Worm (Caenorhabditis elegans) whole organism, early embryonic: ENCODE results near the gene grd-4.

Experiments used
- B0310.2 ChIP-seq: sonication (generic microtip); optimal IDR thresholded peaks from 2 replicates; lab custom pipeline; 2016; ENCODE audit warnings: mild to moderate bottlenecking, missing genetic modification characterization, missing compliant biosample characterization
- F13C5.2 ChIP-seq: sonication (generic microtip); optimal IDR thresholded peaks from 2 replicates; lab custom pipeline; 2017; ENCODE audit warnings: mild to moderate bottlenecking, missing genetic modification characterization, inconsistent platforms, missing compliant biosample characterization
- aly-1 ChIP-seq: sonication (generic microtip); optimal IDR thresholded peaks from 2 replicates; lab custom pipeline; 2016; ENCODE audit warnings: missing genetic modification characterization, missing compliant biosample characterization
- ama-1 ChIP-seq: fragments of 150-350 bp; optimal IDR thresholded peaks from 2 replicates; lab custom pipeline; 2014
- ceh-13 ChIP-seq: fragments of 200-800 bp; sonication (Bioruptor generic); optimal IDR thresholded peaks from 2 replicates; lab custom pipeline; 2018; ENCODE audit warnings: mild to moderate bottlenecking, missing genetic modification characterization, missing compliant biosample characterization
- ceh-36 ChIP-seq: sonication (generic microtip); optimal IDR thresholded peaks from 2 replicates; lab custom pipeline; 2016; ENCODE audit warnings: missing genetic modification characterization, inconsistent platforms, missing compliant biosample characterization
- ets-7 ChIP-seq: sonication (generic microtip); optimal IDR thresholded peaks from 2 replicates; lab custom pipeline; 2016; ENCODE audit warnings: missing genotype, missing genetic modification characterization, missing compliant biosample characterization
- flt-1 ChIP-seq: fragments of 200-800 bp; sonication (Bioruptor generic); IDR thresholded peaks from 2 replicates; pipeline ENCODE4 v1.3.6; 2022; ENCODE audit warnings: missing genetic modification characterization, missing compliant biosample characterization
- hmbx-1 ChIP-seq: sonication (generic microtip); optimal IDR thresholded peaks from 2 replicates; lab custom pipeline; 2016; ENCODE audit warnings: mild to moderate bottlenecking, missing genetic modification characterization, missing compliant biosample characterization
- hmg-4 ChIP-seq: fragments of 200-800 bp; sonication (Bioruptor generic); optimal IDR thresholded peaks from 2 replicates; lab custom pipeline; 2018; ENCODE audit warnings: mild to moderate bottlenecking, missing genetic modification characterization, missing compliant biosample characterization
- hnd-1 ChIP-seq: sonication (generic microtip); optimal IDR thresholded peaks from 2 replicates; lab custom pipeline; 2016; ENCODE audit warnings: missing genetic modification characterization, missing compliant biosample characterization
- pes-1 ChIP-seq: fragments of 200-800 bp; sonication (Bioruptor generic); IDR thresholded peaks from 2 replicates; pipeline ENCODE4 v1.3.6; 2022; ENCODE audit warnings: missing genetic modification reagents, missing genetic modification characterization, missing compliant biosample characterization
- scrt-1 ChIP-seq: fragments of 200-800 bp; sonication (Bioruptor generic); IDR thresholded peaks from 2 replicates; pipeline ENCODE4 v1.3.6; 2022; ENCODE audit warnings: missing genetic modification characterization, missing compliant biosample characterization
- sea-1 ChIP-seq: fragments of 200-800 bp; sonication (Bioruptor generic); conservative IDR thresholded peaks from 2 replicates; pipeline ENCODE4 v1.3.6; 2022; ENCODE audit warnings: missing genetic modification characterization, missing compliant biosample characterization
- tbx-11 ChIP-seq: fragments of 200-800 bp; sonication (Bioruptor generic); IDR thresholded peaks from 2 replicates; pipeline ENCODE4 v1.3.6; 2022; ENCODE audit warnings: missing genetic modification characterization, missing compliant biosample characterization
- tbx-37 ChIP-seq: fragments of 200-800 bp; sonication (Bioruptor generic); conservative IDR thresholded peaks from 2 replicates; pipeline ENCODE4 v1.3.6; 2022; ENCODE audit warnings: missing genetic modification reagents, missing genetic modification characterization, missing compliant biosample characterization
- tra-4 ChIP-seq: sonication (generic microtip); optimal IDR thresholded peaks from 2 replicates; lab custom pipeline; 2017; ENCODE audit warnings: missing genetic modification characterization, missing compliant biosample characterization

The grd-4 gene

ce11 chrX:8470126-8470772 lies 30.8 kb upstream of the grd-4 start, which contains the start of gene mec-10:
TSS of gene mec-10 (minus strand) at chrX:8470314.
- TF ChIP-seq scrt-1 (GFP tag; lab: Robert Waterston, UW) (no peak), sea-1 (GFP tag; lab: Robert Waterston, UW) (no peak), tbx-37 (GFP tag; lab: Robert Waterston, UW) (no peak), ets-7 (tag; lab: Kevin White, UChicago) (no peak), hnd-1 (tag; lab: Kevin White, UChicago) (no peak), ama-1 (lab: Kevin White, UChicago) (no peak), tra-4 (tag; lab: Kevin White, UChicago) (no peak), pes-1 (no peak), tbx-11 (no peak), hmbx-1 (no peak), ceh-13 (no peak)

- TF ChIP-seq tra-4 (tag; lab: Kevin White, UChicago) (no peak), flt-1 (GFP tag; lab: Robert Waterston, UW) (no peak), hnd-1 (tag; lab: Kevin White, UChicago) (no peak), hmg-4 (GFP tag; lab: Kevin White, UChicago) (no peak), F13C5.2 (tag; lab: Kevin White, UChicago) (no peak), ets-7 (tag; lab: Kevin White, UChicago) (no peak), sea-1 (GFP tag; lab: Robert Waterston, UW) (no peak), tbx-37 (GFP tag; lab: Robert Waterston, UW) (no peak), scrt-1 (GFP tag; lab: Robert Waterston, UW) (no peak), ceh-36 (tag; lab: Kevin White, UChicago) (no peak), B0310.2 (tag; lab: Kevin White, UChicago) (no peak), tbx-11 (no peak), pes-1 (no peak)
These were observed 27.6 kb upstream of the grd-4 start for ce11 chrX:8473468-8473867.

ce11 chrX:8475142-8475541 lies 25.9 kb upstream of the grd-4 start:
- TF ChIP-seq hmg-4 (GFP tag; lab: Kevin White, UChicago) (no peak), tbx-11 (no peak), tra-4 (tag; lab: Kevin White, UChicago) (no peak)

- TF ChIP-seq tbx-11, result no peak
- TF ChIP-seq tra-4 (tag; lab: Kevin White, UChicago), result no peak
- TF ChIP-seq ceh-13, result no peak
- TF ChIP-seq B0310.2 (tag; lab: Kevin White, UChicago), result no peak
- no peak for TF ChIP-seq aly-1
- TF ChIP-seq scrt-1 (GFP tag; lab: Robert Waterston, UW), result no peak
- no peak for TF ChIP-seq flt-1 (GFP tag; lab: Robert Waterston, UW)
- no peak for TF ChIP-seq ets-7 (tag; lab: Kevin White, UChicago)
These were observed 25.2 kb upstream of the grd-4 start, which contains the start of gene nhr-14 for ce11 chrX:8475759-8476228. TSS of gene nhr-14 (minus strand) at chrX:8476178.

ce11 chrX:8476308-8476707 lies 24.7 kb upstream of the grd-4 start:
- TF ChIP-seq ceh-13 (no peak), tbx-37 (GFP tag; lab: Robert Waterston, UW) (no peak), scrt-1 (GFP tag; lab: Robert Waterston, UW) (no peak), ceh-36 (tag; lab: Kevin White, UChicago) (no peak), flt-1 (GFP tag; lab: Robert Waterston, UW) (no peak), sea-1 (GFP tag; lab: Robert Waterston, UW) (no peak), tbx-11 (no peak), F13C5.2 (tag; lab: Kevin White, UChicago) (no peak), hnd-1 (tag; lab: Kevin White, UChicago) (no peak)

- no peak for TF ChIP-seq hmg-4 (GFP tag; lab: Kevin White, UChicago)
- TF ChIP-seq aly-1, result no peak
- no peak for TF ChIP-seq ets-7 (tag; lab: Kevin White, UChicago)
- no peak for TF ChIP-seq sea-1 (GFP tag; lab: Robert Waterston, UW)
- no peak for TF ChIP-seq scrt-1 (GFP tag; lab: Robert Waterston, UW)
These were observed 23.8 kb upstream of the grd-4 start for ce11 chrX:8477048-8477806.

ce11 chrX:8479050-8479449 lies 22.0 kb upstream of the grd-4 start:
- TF ChIP-seq ama-1 (lab: Kevin White, UChicago) (no peak), tbx-11 (no peak), tbx-37 (GFP tag; lab: Robert Waterston, UW) (no peak), ceh-13 (no peak), tra-4 (tag; lab: Kevin White, UChicago) (no peak), aly-1 (no peak), hnd-1 (tag; lab: Kevin White, UChicago) (no peak), hmbx-1 (no peak), scrt-1 (GFP tag; lab: Robert Waterston, UW) (no peak), pes-1 (no peak), B0310.2 (tag; lab: Kevin White, UChicago) (no peak), ets-7 (tag; lab: Kevin White, UChicago) (no peak), flt-1 (GFP tag; lab: Robert Waterston, UW) (no peak), sea-1 (GFP tag; lab: Robert Waterston, UW) (no peak), ceh-36 (tag; lab: Kevin White, UChicago) (no peak), F13C5.2 (tag; lab: Kevin White, UChicago) (no peak), hmg-4 (GFP tag; lab: Kevin White, UChicago) (no peak)
